Fruit fly (Drosophila melanogaster): Measurements from ENCODE around the gene CG42747.

The CG42747 gene

DNA sequence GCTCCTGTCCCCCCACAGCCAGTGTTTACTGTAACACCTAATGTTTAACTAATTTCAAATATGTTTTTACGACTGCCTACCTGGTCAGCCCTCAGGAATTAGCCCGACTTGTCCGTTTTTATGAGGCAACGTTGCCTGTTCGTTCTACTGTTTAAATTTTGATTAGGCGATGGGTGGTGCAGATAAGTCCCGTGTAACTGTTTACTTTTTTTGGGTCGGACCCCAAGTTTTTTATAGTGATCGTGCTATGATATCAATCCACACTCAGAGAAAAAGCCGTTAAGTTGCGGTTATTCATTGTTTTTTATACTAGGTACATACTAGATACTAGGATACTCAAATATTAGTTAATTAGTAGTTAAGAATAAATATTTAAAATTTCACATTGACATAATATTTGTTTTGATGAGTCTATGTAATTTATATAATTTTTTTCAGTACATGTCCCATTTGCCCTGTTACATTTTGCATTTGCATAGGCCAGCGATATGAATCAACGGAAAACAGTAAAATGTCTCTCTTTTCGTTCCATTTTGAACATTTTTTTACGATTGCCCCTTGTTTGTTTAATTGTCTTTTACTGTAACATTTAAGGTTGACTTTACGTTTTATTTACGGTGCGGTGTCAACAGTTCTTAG, 67.4 kb downstream of the CG42747 start (continued):
- TF ChIP-seq hkb (optimal IDR thresholded peaks at IDR 0.05) (no peak), hkb (GFP tag; IDR thresholded peaks at IDR 0.05) (peak; percentile 68), CG8478 (optimal IDR thresholded peaks at IDR 0.05) (no peak), wdn (GFP tag; IDR thresholded peaks at IDR 0.05) (no peak), CG13775 (GFP tag; optimal IDR thresholded peaks at IDR 0.05) (peak; percentile 65), CG18599 (GFP tag; optimal IDR thresholded peaks at IDR 0.05) (peak; percentile 52), CG15269 (tag; optimal IDR thresholded peaks at IDR 0.05) (peak; percentile 82), nmo (GFP tag; optimal IDR thresholded peaks at IDR 0.05) (peak; percentile 84), CG14710 (tag; optimal IDR thresholded peaks at IDR 0.05) (peak; percentile 77), CG1024 (GFP tag; IDR thresholded peaks at IDR 0.05) (no peak), CG32532 (GFP tag; IDR thresholded peaks at IDR 0.05) (peak; percentile 10; the same call in 1 of the 2 replicates), CG10366 (GFP tag; IDR thresholded peaks at IDR 0.05) (peak; percentile 59), Oli (tag; optimal IDR thresholded peaks at IDR 0.05) (peak; percentile 77), bbx (GFP tag; IDR thresholded peaks at IDR 0.05; ENCODE audit: partially characterized antibody) (no peak), CoRest (tag; optimal IDR thresholded peaks at IDR 0.05) (peak; percentile 84), CG42726 (GFP tag; IDR thresholded peaks at IDR 0.05; ENCODE audit: partially characterized antibody) (no peak), CG4424 (GFP tag; optimal IDR thresholded peaks at IDR 0.05) (peak; percentile 66), schlank (tag; optimal IDR thresholded peaks at IDR 0.05) (no peak), oc (tag; optimal IDR thresholded peaks at IDR 0.05) (peak; percentile 76), vvl (GFP tag; IDR thresholded peaks at IDR 0.05) (peak; percentile 83), zen (tag; optimal IDR thresholded peaks at IDR 0.05) (peak; percentile 67), pita (GFP tag; optimal IDR thresholded peaks at IDR 0.05) (no peak), CG17328 (GFP tag; IDR thresholded peaks at IDR 0.05) (peak; percentile 73), Asciz (GFP tag; optimal IDR thresholded peaks at IDR 0.05) (peak; percentile 29), sens (GFP tag) (peak; percentile 90), grn (GFP tag; optimal IDR thresholded peaks at IDR 0.05) (peak; percentile 97), disco-r (GFP tag; optimal IDR thresholded peaks at IDR 0.05) (no peak), CG17829 (tag; optimal IDR thresholded peaks at IDR 0.05) (peak; percentile 86), CG32772 (GFP tag; IDR thresholded peaks at IDR 0.05) (peak; percentile 57), CG11723 (GFP tag; optimal IDR thresholded peaks at IDR 0.05) (peak; percentile 53), dati (GFP tag; IDR thresholded peaks at IDR 0.05) (no peak), gt (GFP tag; IDR thresholded peaks at IDR 0.05) (no peak), kni (GFP tag; optimal IDR thresholded peaks at IDR 0.05) (peak; percentile 24), CG15696 (tag; optimal IDR thresholded peaks at IDR 0.05) (peak; percentile 68), CG2712 (tag; optimal IDR thresholded peaks at IDR 0.05) (peak; percentile 90), Kr (GFP tag; optimal IDR thresholded peaks at IDR 0.05) (no peak), jing (GFP tag; optimal IDR thresholded peaks at IDR 0.05) (peak; percentile 23), Taf1 (GFP tag; IDR thresholded peaks at IDR 0.05) (no peak), CG12744 (GFP tag; optimal IDR thresholded peaks at IDR 0.05) (no peak), HmgZ (tag; optimal IDR thresholded peaks at IDR 0.05) (no peak), Nf-YB (GFP tag; optimal IDR thresholded peaks at IDR 0.05) (peak; percentile 73), Optix (GFP tag; IDR thresholded peaks at IDR 0.05) (no peak), cato (GFP tag; optimal IDR thresholded peaks at IDR 0.05; ENCODE audit: borderline replicate concordance) (peak; percentile 64), sisA (GFP tag; IDR thresholded peaks at IDR 0.05) (peak; percentile 43; the same call in 1 of the 2 replicates), dmrt11E (tag; optimal IDR thresholded peaks at IDR 0.05) (peak; percentile 90), otp (GFP tag; IDR thresholded peaks at IDR 0.05) (no peak), CG7556 (GFP tag; optimal IDR thresholded peaks at IDR 0.05) (peak; percentile 74), CG17359 (tag; optimal IDR thresholded peaks at IDR 0.05) (peak; percentile 69), Sox102F (GFP tag; optimal IDR thresholded peaks at IDR 0.05) (peak; percentile 82), CG12104 (GFP tag; optimal IDR thresholded peaks at IDR 0.05) (peak; percentile 49)
